Worm (Caenorhabditis elegans) whole organism, late embryonic: Measurements from ENCODE around the gene H05C05.2.

Source experiments
- C08G9.2 ChIP-seq: sonication (generic microtip); optimal IDR thresholded peaks from 2 replicates; lab custom pipeline; 2016; ENCODE audit warnings: mild to moderate bottlenecking, missing genetic modification characterization, moderate library complexity, missing compliant biosample characterization
- C38D4.7 ChIP-seq: fragments of 200-800 bp; sonication (Bioruptor generic); optimal IDR thresholded peaks from 2 replicates; lab custom pipeline; 2018; ENCODE audit warnings: mild to moderate bottlenecking, missing genetic modification characterization, moderate library complexity, missing compliant biosample characterization
- K09A11.1 ChIP-seq: sonication (generic microtip); optimal IDR thresholded peaks from 2 replicates; lab custom pipeline; 2017; ENCODE audit warnings: antibody characterized with exemption, mild to moderate bottlenecking, missing genetic modification characterization, missing compliant biosample characterization; ENCODE audit not compliant: insufficient read depth
- ahr-1 ChIP-seq: sonication (generic microtip); optimal IDR thresholded peaks from 2 replicates; lab custom pipeline; 2016; ENCODE audit warnings: missing genetic modification characterization, missing compliant biosample characterization
- ama-1 ChIP-seq: fragments of 150-350 bp; optimal IDR thresholded peaks from 2 replicates; lab custom pipeline; 2014
- ceh-14 ChIP-seq: sonication (generic microtip); optimal IDR thresholded peaks from 2 replicates; lab custom pipeline; 2016; ENCODE audit warnings: missing genotype, missing genetic modification characterization, missing compliant biosample characterization
- ceh-19 ChIP-seq: fragments of 200-800 bp; sonication (Bioruptor generic); optimal IDR thresholded peaks from 2 replicates; lab custom pipeline; 2018; ENCODE audit warnings: mild to moderate bottlenecking, missing genetic modification characterization, missing compliant biosample characterization
- ceh-22 ChIP-seq: sonication (generic microtip); optimal IDR thresholded peaks from 2 replicates; lab custom pipeline; 2017; ENCODE audit warnings: missing biosample characterization, missing genetic modification characterization
- ceh-24 ChIP-seq: sonication (generic microtip); optimal IDR thresholded peaks from 2 replicates; lab custom pipeline; 2016; ENCODE audit warnings: mild to moderate bottlenecking, missing genetic modification characterization, missing compliant biosample characterization
- ceh-30 ChIP-seq: fragments of 150-350 bp; optimal IDR thresholded peaks from 2 replicates; lab custom pipeline; 2014; ENCODE audit warnings: missing biosample characterization, missing genetic modification characterization
- ceh-31 ChIP-seq: sonication (generic microtip); optimal IDR thresholded peaks from 2 replicates; lab custom pipeline; 2016; ENCODE audit warnings: missing genetic modification characterization, missing compliant biosample characterization
- ceh-45 ChIP-seq: fragments of 200-800 bp; sonication (Bioruptor generic); IDR thresholded peaks from 2 replicates; pipeline ENCODE4 v1.3.6; 2022; ENCODE audit warnings: missing genetic modification reagents, missing genetic modification characterization, missing compliant biosample characterization
- ceh-48 ChIP-seq: sonication (generic microtip); optimal IDR thresholded peaks from 2 replicates; lab custom pipeline; 2016; ENCODE audit warnings: missing genetic modification characterization, inconsistent platforms, missing compliant biosample characterization
- dmd-4 ChIP-seq: sonication (generic microtip); optimal IDR thresholded peaks from 2 replicates; lab custom pipeline; 2016; ENCODE audit warnings: borderline replicate concordance, missing genetic modification characterization, missing compliant biosample characterization
- dve-1 ChIP-seq: sonication (generic microtip); optimal IDR thresholded peaks from 2 replicates; lab custom pipeline; 2017; ENCODE audit warnings: antibody characterized with exemption, mild to moderate bottlenecking, missing genetic modification characterization, missing compliant biosample characterization
- elt-2 ChIP-seq: sonication (generic microtip); optimal IDR thresholded peaks from 2 replicates; lab custom pipeline; 2016; ENCODE audit warnings: missing genetic modification reagents, missing genetic modification characterization, missing compliant biosample characterization
- elt-4 ChIP-seq: sonication (generic microtip); optimal IDR thresholded peaks from 2 replicates; lab custom pipeline; 2016; ENCODE audit warnings: missing genetic modification characterization, missing compliant biosample characterization
- ets-4 ChIP-seq: sonication (generic microtip); optimal IDR thresholded peaks from 2 replicates; lab custom pipeline; 2016; ENCODE audit warnings: missing genetic modification characterization, missing compliant biosample characterization
- fax-1 ChIP-seq: sonication (generic microtip); optimal IDR thresholded peaks from 2 replicates; lab custom pipeline; 2016; ENCODE audit warnings: missing genotype, missing genetic modification characterization, missing compliant biosample characterization
- fkh-10 ChIP-seq: fragments of 150-350 bp; optimal IDR thresholded peaks from 2 replicates; lab custom pipeline; 2014; ENCODE audit warnings: missing biosample characterization, missing genetic modification reagents, missing genetic modification characterization
- gmeb-2 ChIP-seq: sonication (generic microtip); optimal IDR thresholded peaks from 2 replicates; lab custom pipeline; 2016; ENCODE audit warnings: missing genetic modification characterization, inconsistent platforms, missing compliant biosample characterization
- hlh-13 ChIP-seq: fragments of 200-800 bp; sonication (Bioruptor generic); optimal IDR thresholded peaks from 2 replicates; lab custom pipeline; 2018; ENCODE audit warnings: mild to moderate bottlenecking, missing genetic modification characterization, missing compliant biosample characterization
- hlh-15 ChIP-seq: sonication (generic microtip); optimal IDR thresholded peaks from 2 replicates; lab custom pipeline; 2016; ENCODE audit warnings: missing genetic modification characterization, missing compliant biosample characterization
- hlh-6 ChIP-seq: sonication (generic microtip); optimal IDR thresholded peaks from 2 replicates; lab custom pipeline; 2016; ENCODE audit warnings: missing genotype, missing genetic modification characterization, missing compliant biosample characterization
- lim-6 ChIP-seq: sonication (generic microtip); optimal IDR thresholded peaks from 2 replicates; lab custom pipeline; 2016; ENCODE audit warnings: missing genetic modification characterization, missing compliant biosample characterization
- lin-11 ChIP-seq: fragments of 200-800 bp; sonication (Bioruptor generic); optimal IDR thresholded peaks from 2 replicates; lab custom pipeline; 2018; ENCODE audit warnings: mild to moderate bottlenecking, missing genetic modification characterization, missing compliant biosample characterization
- madf-2 ChIP-seq: sonication (generic microtip); optimal IDR thresholded peaks from 2 replicates; lab custom pipeline; 2017; ENCODE audit warnings: missing genetic modification characterization, missing compliant biosample characterization
- mec-3 ChIP-seq: sonication (generic microtip); optimal IDR thresholded peaks from 2 replicates; lab custom pipeline; 2016; ENCODE audit warnings: borderline replicate concordance, missing genetic modification characterization, missing compliant biosample characterization
- nhr-11 ChIP-seq: fragments of 150-350 bp; optimal IDR thresholded peaks from 2 replicates; lab custom pipeline; 2014; ENCODE audit warnings: missing biosample characterization, missing genetic modification characterization
- nhr-232 ChIP-seq: sonication (generic microtip); optimal IDR thresholded peaks from 2 replicates; lab custom pipeline; 2016; ENCODE audit warnings: missing genetic modification characterization, missing compliant biosample characterization
- odd-2 ChIP-seq: sonication (generic microtip); optimal IDR thresholded peaks from 2 replicates; lab custom pipeline; 2017; ENCODE audit warnings: antibody characterized with exemption, mild to moderate bottlenecking, missing genetic modification characterization, missing compliant biosample characterization
- pat-9 ChIP-seq: fragments of 200-800 bp; sonication (Bioruptor generic); optimal IDR thresholded peaks from 2 replicates; lab custom pipeline; 2018; ENCODE audit warnings: mild to moderate bottlenecking, missing genetic modification characterization, moderate library complexity, missing compliant biosample characterization
- pha-2 ChIP-seq: sonication (generic microtip); optimal IDR thresholded peaks from 2 replicates; lab custom pipeline; 2017; ENCODE audit warnings: mild to moderate bottlenecking, missing genetic modification characterization, missing compliant biosample characterization
- pha-4 ChIP-seq: fragments of 150-350 bp; optimal IDR thresholded peaks from 2 replicates; lab custom pipeline; 2018; ENCODE audit warnings: missing biosample characterization, missing genetic modification reagents, missing genetic modification characterization
- ref-2 ChIP-seq: sonication (generic microtip); optimal IDR thresholded peaks from 2 replicates; lab custom pipeline; 2016; ENCODE audit warnings: missing genetic modification characterization, missing compliant biosample characterization
- rnt-1 ChIP-seq: sonication (generic microtip); optimal IDR thresholded peaks from 2 replicates; lab custom pipeline; 2016; ENCODE audit warnings: missing genetic modification characterization, missing compliant biosample characterization
- sox-4 ChIP-seq: sonication (generic microtip); optimal IDR thresholded peaks from 2 replicates; lab custom pipeline; 2017; ENCODE audit warnings: mild to moderate bottlenecking, missing genetic modification characterization, inconsistent platforms, missing compliant biosample characterization
- tbx-2 ChIP-seq: sonication (generic microtip); optimal IDR thresholded peaks from 2 replicates; lab custom pipeline; 2016; ENCODE audit warnings: missing genetic modification characterization, missing compliant biosample characterization
- tbx-7 ChIP-seq: sonication (generic microtip); optimal IDR thresholded peaks from 2 replicates; lab custom pipeline; 2016; ENCODE audit warnings: missing genotype, missing genetic modification characterization, missing compliant biosample characterization
- ttx-3 ChIP-seq: sonication (generic microtip); optimal IDR thresholded peaks from 2 replicates; lab custom pipeline; 2016; ENCODE audit warnings: missing genetic modification reagents, missing genetic modification characterization, missing compliant biosample characterization
- unc-3 ChIP-seq, 2 experiments: fragments of 200-800 bp in 1 of 2; sonication (Bioruptor generic) in 1 of 2; sonication (generic microtip) in 1 of 2; conservative IDR thresholded peaks in 1 of 2; optimal IDR thresholded peaks in 1 of 2; 2 replicates each; pipeline versions ENCODE4 v1.3.6 to Lab custom; 2016 to 2022; ENCODE audit warnings: missing compliant biosample characterization in 2 of 2, missing genetic modification characterization in 2 of 2, missing genetic modification reagents in 1 of 2
- unc-42 ChIP-seq: sonication (generic microtip); optimal IDR thresholded peaks from 2 replicates; lab custom pipeline; 2016; ENCODE audit warnings: missing genotype, missing genetic modification characterization, missing compliant biosample characterization
- unc-86 ChIP-seq: sonication (generic microtip); optimal IDR thresholded peaks from 2 replicates; lab custom pipeline; 2016; ENCODE audit warnings: missing genetic modification characterization, missing compliant biosample characterization
- zip-5 ChIP-seq: sonication (generic microtip); optimal IDR thresholded peaks from 2 replicates; lab custom pipeline; 2016; ENCODE audit warnings: missing genetic modification characterization, missing compliant biosample characterization

H05C05.2 gene

ce11 chrIII:2980927-2981326, 15.5 kb upstream of the H05C05.2 start:
- TF ChIP-seq pha-4 (tag; lab: Kevin White, UChicago) (no peak), elt-2 (tag; lab: Kevin White, UChicago) (peak; percentile 76)

- TF ChIP-seq mec-3 (tag; lab: Kevin White, UChicago), result no peak
- no peak for TF ChIP-seq hlh-13
- no peak for TF ChIP-seq zip-5 (tag; lab: Kevin White, UChicago)
- no peak for TF ChIP-seq hlh-6 (tag; lab: Kevin White, UChicago)
- TF ChIP-seq ceh-22 (tag; lab: Kevin White, UChicago), result no peak
- TF ChIP-seq C08G9.2, result no peak
- no peak for TF ChIP-seq pha-2 (tag; lab: Kevin White, UChicago)
- TF ChIP-seq madf-2 (tag; lab: Kevin White, UChicago), result no peak
- no peak for TF ChIP-seq dmd-4 (tag; lab: Kevin White, UChicago)
- TF ChIP-seq unc-86, result no peak
- no peak for TF ChIP-seq ahr-1 (tag; lab: Kevin White, UChicago)
- no peak for TF ChIP-seq ama-1 (lab: Kevin White, UChicago)
- TF ChIP-seq nhr-232, result no peak
Measured at ce11 chrIII:2976176-2976575, 10.7 kb upstream of the H05C05.2 start.

ce11 chrIII:2975689-2976088, 10.3 kb upstream of the H05C05.2 start, which contains the start of gene Y55D5A.3:
Gene Y55D5A.3 (minus strand): TSS chrIII:2975789.
- no peak for TF ChIP-seq mec-3 (tag; lab: Kevin White, UChicago)
- TF ChIP-seq C08G9.2, result no peak
- TF ChIP-seq fkh-10, result no peak
- no peak for TF ChIP-seq K09A11.1 (tag; lab: Kevin White, UChicago)
- no peak for TF ChIP-seq madf-2 (tag; lab: Kevin White, UChicago)
- TF ChIP-seq ceh-45 (GFP tag; lab: Robert Waterston, UW), result no peak
- no peak for TF ChIP-seq lin-11 (tag; lab: Kevin White, UChicago)
- TF ChIP-seq, all 69 proteins: peak for 0

- TF ChIP-seq rnt-1 (peak; percentile 5), gmeb-2 (no peak)
Measured at ce11 chrIII:2972977-2973376, 7.5 kb upstream of the H05C05.2 start.

ce11 chrIII:2970251-2970650, 4.8 kb upstream of the H05C05.2 start:
- TF ChIP-seq ets-4, result no peak
- no peak for TF ChIP-seq tbx-7
- TF ChIP-seq unc-42 (tag; lab: Kevin White, UChicago), result no peak
- TF ChIP-seq pat-9, result no peak
- no peak for TF ChIP-seq unc-3 (GFP tag; conservative IDR thresholded peaks at IDR 0.05; lab: Robert Waterston, UW)
- TF ChIP-seq unc-3 (tag; optimal IDR thresholded peaks at IDR 0.05; lab: Kevin White, UChicago), result no peak
- TF ChIP-seq fax-1 (tag; lab: Kevin White, UChicago), result no peak
- no peak for TF ChIP-seq ceh-31
- TF ChIP-seq ref-2, result no peak
- TF ChIP-seq hlh-15 (tag; lab: Kevin White, UChicago), result no peak
- no peak for TF ChIP-seq ceh-24 (tag; lab: Kevin White, UChicago)
- no peak for TF ChIP-seq pha-4 (tag; lab: Kevin White, UChicago)
- TF ChIP-seq, all 69 proteins: peak for 0

- peak; percentile 57 for TF ChIP-seq ref-2
- no peak for TF ChIP-seq zip-5 (tag; lab: Kevin White, UChicago)
- peak; percentile 37 for TF ChIP-seq ceh-19 (GFP tag; lab: Kevin White, UChicago)
- TF ChIP-seq ahr-1 (tag; lab: Kevin White, UChicago), result no peak
- TF ChIP-seq dve-1 (tag; lab: Kevin White, UChicago), result no peak
- no peak for TF ChIP-seq odd-2 (tag; lab: Kevin White, UChicago)
- TF ChIP-seq elt-4 (tag; lab: Kevin White, UChicago), result no peak
- no peak for TF ChIP-seq fkh-10
- no peak for TF ChIP-seq ceh-14 (tag; lab: Kevin White, UChicago)
- TF ChIP-seq hlh-6 (tag; lab: Kevin White, UChicago), result no peak
- TF ChIP-seq ceh-24 (tag; lab: Kevin White, UChicago), result no peak
- no peak for TF ChIP-seq gmeb-2
- peak; percentile 75 for TF ChIP-seq ceh-31
- TF ChIP-seq lim-6, result no peak
- no peak for TF ChIP-seq nhr-11 (tag; lab: Kevin White, UChicago)
- no peak for TF ChIP-seq C38D4.7 (GFP tag; lab: Kevin White, UChicago)
- no peak for TF ChIP-seq ttx-3 (tag; lab: Kevin White, UChicago)
- no peak for TF ChIP-seq sox-4
- peak; percentile 75 for TF ChIP-seq tbx-2 (tag; lab: Kevin White, UChicago)
- TF ChIP-seq ceh-30 (tag; lab: Kevin White, UChicago), result no peak
- peak; percentile 54 for TF ChIP-seq ceh-48 (tag; lab: Kevin White, UChicago)
Measured at ce11 chrIII:2966462-2966861, 1.0 kb upstream of the H05C05.2 start.
